Worm (Caenorhabditis elegans) whole organism, L1 larva: Measurements from ENCODE around the gene ges-1.

ENCODE experiments used
- C16A3.4 ChIP-seq: fragments of 150-350 bp; optimal IDR thresholded peaks from 2 replicates; lab custom pipeline; 2014; ENCODE audit warnings: missing biosample characterization, missing genetic modification characterization
- Y116A8C.19 ChIP-seq: sonication (generic microtip); optimal IDR thresholded peaks from 2 replicates; lab custom pipeline; 2016; ENCODE audit warnings: missing compliant biosample characterization, missing genetic modification characterization, borderline replicate concordance
- blmp-1 ChIP-seq: fragments of 150-350 bp; optimal IDR thresholded peaks from 2 replicates; lab custom pipeline; 2014; ENCODE audit warnings: missing biosample characterization, missing genetic modification characterization
- ceh-82 ChIP-seq, 3 experiments: fragments of 150-350 bp in 1 of 3; sonication (generic microtip) in 2 of 3; optimal IDR thresholded peaks; 2 replicates each; lab custom pipeline; 2014 to 2017; ENCODE audit warnings: missing biosample characterization in 3 of 3, missing genetic modification characterization in 3 of 3
- dpl-1 ChIP-seq, 3 experiments: fragments of 150-350 bp in 2 of 3; sonication (generic microtip) in 1 of 3; optimal IDR thresholded peaks; 2 replicates each; lab custom pipeline; 2014 to 2017; ENCODE audit warnings: missing biosample characterization in 3 of 3, missing genetic modification characterization in 3 of 3, missing genetic modification reagents in 3 of 3
- efl-1 ChIP-seq, 4 experiments: fragments of 150-350 bp; optimal IDR thresholded peaks in 3 of 4; peaks in 1 of 4; 1 replicate in 1 of 4; 2 replicates in 3 of 4; lab custom pipeline; 2014; ENCODE audit warnings: missing biosample characterization in 2 of 4, missing genetic modification characterization in 2 of 4, missing genetic modification reagents in 2 of 4
- egl-27 ChIP-seq, 2 experiments: fragments of 150-350 bp in 1 of 2; sonication (generic microtip); optimal IDR thresholded peaks; 3 replicates each; lab custom pipeline; 2017 to 2018; ENCODE audit warnings: missing biosample characterization in 2 of 2, missing genetic modification characterization in 2 of 2, missing genetic modification reagents in 2 of 2
- elt-2 ChIP-seq: sonication (generic microtip); optimal IDR thresholded peaks from 2 replicates; lab custom pipeline; 2016; ENCODE audit warnings: missing genetic modification characterization, mild to moderate bottlenecking, inconsistent platforms, missing compliant biosample characterization, missing genetic modification reagents
- ets-5 ChIP-seq: fragments of 200-800 bp; sonication (Bioruptor generic); IDR thresholded peaks from 2 replicates; pipeline ENCODE4 v1.3.6; 2022; ENCODE audit warnings: missing genetic modification characterization, missing compliant biosample characterization
- fkh-10 ChIP-seq: sonication (generic microtip); optimal IDR thresholded peaks from 2 replicates; lab custom pipeline; 2017; ENCODE audit warnings: missing biosample characterization, missing genetic modification reagents, missing genetic modification characterization
- fkh-8 ChIP-seq: sonication (generic microtip); optimal IDR thresholded peaks from 2 replicates; lab custom pipeline; 2016; ENCODE audit warnings: mild to moderate bottlenecking, missing genetic modification characterization, missing compliant biosample characterization
- grh-1 ChIP-seq: fragments of 200-800 bp; sonication (Bioruptor generic); IDR thresholded peaks from 2 replicates; pipeline ENCODE4 v1.3.6; 2022; ENCODE audit warnings: missing genetic modification reagents, missing genetic modification characterization, missing compliant biosample characterization
- hlh-4 ChIP-seq: sonication (generic microtip); optimal IDR thresholded peaks from 2 replicates; lab custom pipeline; 2016; ENCODE audit warnings: mild to moderate bottlenecking, missing genetic modification characterization, missing compliant biosample characterization
- irx-1 ChIP-seq: sonication (generic microtip); optimal IDR thresholded peaks from 2 replicates; lab custom pipeline; 2016; ENCODE audit warnings: missing genetic modification characterization, missing compliant biosample characterization
- isw-1 ChIP-seq: fragments of 200-800 bp; sonication (Bioruptor generic); IDR thresholded peaks from 2 replicates; pipeline ENCODE4 v1.3.6; 2022; ENCODE audit warnings: missing genetic modification characterization, missing compliant biosample characterization
- jun-1 ChIP-seq: fragments of 150-350 bp; optimal IDR thresholded peaks from 2 replicates; lab custom pipeline; 2014; ENCODE audit warnings: missing biosample characterization, missing genetic modification reagents, missing genetic modification characterization
- lin-15B ChIP-seq: fragments of 150-350 bp; sonication (generic microtip); optimal IDR thresholded peaks from 3 replicates; lab custom pipeline; 2014; ENCODE audit warnings: missing biosample characterization, missing genetic modification characterization
- lin-35 ChIP-seq, 2 experiments: fragments of 150-350 bp; optimal IDR thresholded peaks; 2 replicates each; lab custom pipeline; 2014; ENCODE audit warnings: missing biosample characterization in 2 of 2, missing genetic modification characterization in 2 of 2, missing genetic modification reagents in 2 of 2
- lir-3 ChIP-seq: sonication (generic microtip); optimal IDR thresholded peaks from 2 replicates; lab custom pipeline; 2016; ENCODE audit warnings: mild to moderate bottlenecking, missing genetic modification characterization, moderate library complexity, missing compliant biosample characterization; ENCODE audit not compliant: poor library complexity
- lsy-2 ChIP-seq, 2 experiments: fragments of 150-350 bp; optimal IDR thresholded peaks; 2 replicates each; lab custom pipeline; 2014; ENCODE audit warnings: missing biosample characterization in 2 of 2, missing genetic modification characterization in 2 of 2
- mab-9 ChIP-seq: fragments of 200-800 bp; sonication (Bioruptor generic); IDR thresholded peaks from 2 replicates; pipeline ENCODE4 v1.3.6; 2022; ENCODE audit warnings: missing genetic modification reagents, missing genetic modification characterization, missing compliant biosample characterization
- mdl-1 ChIP-seq, 2 experiments: fragments of 150-350 bp; optimal IDR thresholded peaks; 2 replicates each; lab custom pipeline; 2014 to 2017; ENCODE audit warnings: missing biosample characterization in 2 of 2, missing genetic modification characterization in 2 of 2, inconsistent platforms in 1 of 2
- mep-1 ChIP-seq: fragments of 150-350 bp; optimal IDR thresholded peaks from 2 replicates; lab custom pipeline; 2014; ENCODE audit warnings: missing biosample characterization, missing genetic modification characterization
- nhr-20 ChIP-seq: sonication (generic microtip); optimal IDR thresholded peaks from 2 replicates; lab custom pipeline; 2016; ENCODE audit warnings: mild to moderate bottlenecking, missing genetic modification characterization, missing compliant biosample characterization
- nhr-47 ChIP-seq: sonication (generic microtip); optimal IDR thresholded peaks from 2 replicates; lab custom pipeline; 2016; ENCODE audit warnings: mild to moderate bottlenecking, missing genetic modification characterization, moderate library complexity, missing compliant biosample characterization
- nhr-71 ChIP-seq: sonication (generic microtip); optimal IDR thresholded peaks from 2 replicates; lab custom pipeline; 2016; ENCODE audit warnings: mild to moderate bottlenecking, missing genetic modification characterization, moderate library complexity, missing compliant biosample characterization
- nhr-76 ChIP-seq: sonication (generic microtip); optimal IDR thresholded peaks from 2 replicates; lab custom pipeline; 2017; ENCODE audit warnings: missing biosample characterization, missing genetic modification characterization
- nhr-90 ChIP-seq: sonication (generic microtip); optimal IDR thresholded peaks from 2 replicates; lab custom pipeline; 2016; ENCODE audit warnings: mild to moderate bottlenecking, missing genetic modification characterization, missing compliant biosample characterization; ENCODE audit not compliant: poor library complexity
- pag-3 ChIP-seq: sonication (generic microtip); optimal IDR thresholded peaks from 2 replicates; lab custom pipeline; 2017; ENCODE audit warnings: missing genetic modification characterization, mild to moderate bottlenecking, missing compliant biosample characterization, antibody characterized with exemption, borderline replicate concordance; ENCODE audit not compliant: insufficient read depth
- pqm-1 ChIP-seq: sonication (generic microtip); optimal IDR thresholded peaks from 3 replicates; lab custom pipeline; 2017; ENCODE audit warnings: missing biosample characterization, missing genetic modification characterization
- skn-1 ChIP-seq: fragments of 150-350 bp; optimal IDR thresholded peaks from 2 replicates; lab custom pipeline; 2014; ENCODE audit warnings: missing biosample characterization, missing genetic modification characterization
- snu-23 ChIP-seq: sonication (generic microtip); optimal IDR thresholded peaks from 2 replicates; lab custom pipeline; 2016; ENCODE audit warnings: missing genetic modification characterization, missing compliant biosample characterization
- swsn-7 ChIP-seq: sonication (generic microtip); optimal IDR thresholded peaks from 2 replicates; lab custom pipeline; 2016; ENCODE audit warnings: missing genetic modification characterization, missing compliant biosample characterization
- unc-130 ChIP-seq: fragments of 150-350 bp; optimal IDR thresholded peaks from 2 replicates; lab custom pipeline; 2017; ENCODE audit warnings: missing biosample characterization, missing genetic modification characterization, inconsistent platforms
- unc-62 ChIP-seq: fragments of 150-350 bp; optimal IDR thresholded peaks from 2 replicates; lab custom pipeline; 2014; ENCODE audit warnings: missing biosample characterization, missing genetic modification reagents, missing genetic modification characterization
- xbp-1 ChIP-seq: sonication (generic microtip); optimal IDR thresholded peaks from 2 replicates; lab custom pipeline; 2016; ENCODE audit warnings: missing genetic modification characterization, missing compliant biosample characterization
- ztf-4 ChIP-seq: fragments of 150-350 bp; optimal IDR thresholded peaks from 2 replicates; lab custom pipeline; 2014; ENCODE audit warnings: missing biosample characterization, missing genetic modification characterization

Gene ges-1

ce11 chrV:1467444-1467843, 35.5 kb upstream of the ges-1 start, which contains the start of gene gid-8:
gid-8 (plus strand) TSS chrV:1467744.
- TF ChIP-seq dpl-1 (GFP tag; optimal IDR thresholded peaks at IDR 0.05; lab: Kevin White, UChicago) (no peak), Y116A8C.19 (tag; lab: Kevin White, UChicago) (no peak), pqm-1 (tag; lab: Kevin White, UChicago) (no peak), nhr-90 (tag; lab: Kevin White, UChicago) (no peak), ztf-4 (no peak), fkh-8 (no peak), jun-1 (tag; lab: Kevin White, UChicago) (no peak), grh-1 (GFP tag; lab: Robert Waterston, UW) (no peak), xbp-1 (no peak), mab-9 (GFP tag; lab: Robert Waterston, UW) (no peak), lir-3 (tag; lab: Kevin White, UChicago) (no peak), nhr-71 (no peak), ets-5 (GFP tag; lab: Robert Waterston, UW) (no peak)

DNA sequence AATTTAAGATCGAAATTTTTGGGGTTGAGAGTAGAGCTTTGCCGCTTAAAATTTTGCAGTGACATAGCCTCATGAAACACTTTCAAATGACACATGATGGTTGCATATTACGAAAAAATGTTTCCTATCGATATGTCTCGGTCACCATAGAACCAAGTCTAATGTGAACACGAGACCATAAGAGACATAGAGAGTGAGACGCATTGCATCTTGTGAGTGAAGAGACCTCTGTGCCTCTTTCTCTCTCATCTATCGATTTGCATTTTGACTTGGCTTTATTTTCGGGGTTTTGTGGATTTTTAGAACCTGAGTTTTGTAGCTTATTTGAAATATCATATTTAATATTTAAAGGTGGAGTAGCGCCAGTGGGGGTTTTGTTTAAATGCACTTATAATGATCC, 35.0 kb upstream of the ges-1 start:
- no peak for TF ChIP-seq egl-27 (tag; optimal IDR thresholded peaks at IDR 0.05; lab: Kevin White, UChicago)
- TF ChIP-seq snu-23 (GFP tag; lab: Kevin White, UChicago): peak; percentile 26
- no peak for TF ChIP-seq hlh-4 (tag; lab: Kevin White, UChicago)
- no peak for TF ChIP-seq skn-1 (tag; lab: Kevin White, UChicago)
- TF ChIP-seq mdl-1 (tag; optimal IDR thresholded peaks at IDR 0.05; lab: Kevin White, UChicago): peak in 1 of 2 experiments; percentile 11
- peak; percentile 10 for TF ChIP-seq C16A3.4 (tag; lab: Kevin White, UChicago)
- TF ChIP-seq lin-35 (GFP tag; optimal IDR thresholded peaks at IDR 0.05; lab: Kevin White, UChicago): peak; percentile 11 to 62
- peak; percentile 55 for TF ChIP-seq fkh-8
- TF ChIP-seq fkh-10 (GFP tag; lab: Kevin White, UChicago): no peak
- TF ChIP-seq lsy-2 (tag; optimal IDR thresholded peaks at IDR 0.05; lab: Kevin White, UChicago): peak in 1 of 2 experiments; percentile 3
- TF ChIP-seq blmp-1 (tag; lab: Kevin White, UChicago): no peak
- TF ChIP-seq nhr-71: peak; percentile 43
- peak; percentile 8 for TF ChIP-seq nhr-47
- TF ChIP-seq dpl-1 (GFP tag; optimal IDR thresholded peaks at IDR 0.05; lab: Kevin White, UChicago): peak in 1 of 3 experiments; percentile 30
- TF ChIP-seq ceh-82 (tag; optimal IDR thresholded peaks at IDR 0.05; lab: Kevin White, UChicago): peak in 2 of 3 experiments; percentile 6 to 15
- peak; percentile 8 to 17 for TF ChIP-seq efl-1 (optimal IDR thresholded peaks at IDR 0.05; lab: Kevin White, UChicago)
- peak in 1 of 2 experiments; percentile 71 for TF ChIP-seq efl-1 (GFP tag; optimal IDR thresholded peaks at IDR 0.05 in 1 of 2; lab: Kevin White, UChicago)
- TF ChIP-seq nhr-20 (tag; lab: Kevin White, UChicago): peak; percentile 21

ce11 chrV:1465932-1466331, 34.0 kb upstream of the ges-1 start:
- TF ChIP-seq unc-62 (GFP tag; lab: Kevin White, UChicago) (no peak), efl-1 (optimal IDR thresholded peaks at IDR 0.05; lab: Kevin White, UChicago) (no peak), efl-1 (GFP tag; optimal IDR thresholded peaks at IDR 0.05 in 1 of 2; lab: Kevin White, UChicago) (peak in 1 of 2 experiments; percentile 40), isw-1 (GFP tag; lab: Robert Waterston, UW) (no peak), lin-15B (tag; lab: Kevin White, UChicago) (no peak), mep-1 (tag; lab: Kevin White, UChicago) (no peak), swsn-7 (no peak), unc-130 (tag; lab: Kevin White, UChicago) (no peak)

DNA sequence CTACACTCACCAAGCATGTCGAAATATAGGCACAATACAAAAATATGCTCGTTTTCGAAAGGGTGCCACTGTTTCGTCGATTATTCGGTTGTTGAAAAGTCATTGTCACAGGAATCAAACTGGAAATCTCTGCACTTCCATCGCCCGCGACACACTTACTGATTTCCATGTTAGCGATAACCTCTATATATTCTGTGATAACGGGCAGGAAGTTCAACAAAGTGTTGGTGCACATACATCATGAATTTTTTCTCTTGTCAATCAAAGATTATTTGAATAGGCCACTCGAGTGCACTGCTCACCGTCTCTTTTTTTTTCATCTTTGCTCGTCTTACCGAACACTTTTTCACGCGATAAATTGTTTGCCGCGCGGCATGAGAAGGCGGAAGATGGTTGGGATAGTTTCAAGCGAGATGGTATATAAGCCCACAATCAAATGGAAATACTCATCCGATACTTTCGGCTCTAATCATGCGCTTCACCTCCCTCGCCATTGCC, 32.7 kb upstream of the ges-1 start, which contains the start of the genes fpn-1.2 and pqn-54:
Gene fpn-1.2, minus strand, starts transcription at position 157 of the 498 bp plus-strand sequence.
Gene pqn-54, plus strand, starts transcription at position 448 of the 498 bp plus-strand sequence.
- TF ChIP-seq irx-1 (tag; lab: Kevin White, UChicago): no peak
- no peak for TF ChIP-seq nhr-76 (tag; lab: Kevin White, UChicago)
- peak; percentile 10 for TF ChIP-seq elt-2 (tag; lab: Kevin White, UChicago)
- TF ChIP-seq pag-3 (tag; lab: Kevin White, UChicago): no peak
